Worm (Caenorhabditis elegans): ENCODE measurements around the gene cgt-3.
A peak's percentile ranks its signal among the peaks of the same experiment; 100 is the strongest.

The cgt-3 gene

DNA sequence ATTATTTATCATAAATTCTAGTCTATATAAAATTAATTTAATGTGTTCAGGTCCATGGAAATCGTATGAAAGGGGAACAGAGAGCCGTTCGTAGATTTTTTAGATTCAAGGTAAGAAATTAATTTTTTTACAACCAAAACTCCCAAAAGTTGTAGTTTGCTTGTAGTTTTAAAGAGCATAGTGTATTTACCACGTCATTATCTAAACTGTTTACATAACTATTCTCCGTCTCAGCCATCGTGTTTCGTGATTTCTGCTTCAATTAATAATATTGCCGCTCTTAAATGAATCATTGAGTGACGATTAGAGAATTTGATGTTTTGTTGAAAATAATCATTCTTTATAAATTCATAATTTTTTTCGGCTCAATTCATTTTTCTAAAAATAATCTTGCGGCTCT is at the start of gene cgt-3:
Gene cgt-3, plus strand, starts transcription at position 51 of the 400 bp plus-strand sequence.
- no peak for TF ChIP-seq ztf-4 (tag; optimal IDR thresholded peaks at IDR 0.05)
- no peak for TF ChIP-seq nhr-12 (tag; optimal IDR thresholded peaks at IDR 0.05)
- no peak for TF ChIP-seq snpc-4 (tag; optimal IDR thresholded peaks at IDR 0.05)
- TF ChIP-seq nhr-23 (tag; optimal IDR thresholded peaks at IDR 0.05), result no peak
- TF ChIP-seq pha-4 (tag; optimal IDR thresholded peaks at IDR 0.05), result peak; percentile 71
- TF ChIP-seq pqm-1 (tag; optimal IDR thresholded peaks at IDR 0.05), result peak; percentile 58

DNA sequence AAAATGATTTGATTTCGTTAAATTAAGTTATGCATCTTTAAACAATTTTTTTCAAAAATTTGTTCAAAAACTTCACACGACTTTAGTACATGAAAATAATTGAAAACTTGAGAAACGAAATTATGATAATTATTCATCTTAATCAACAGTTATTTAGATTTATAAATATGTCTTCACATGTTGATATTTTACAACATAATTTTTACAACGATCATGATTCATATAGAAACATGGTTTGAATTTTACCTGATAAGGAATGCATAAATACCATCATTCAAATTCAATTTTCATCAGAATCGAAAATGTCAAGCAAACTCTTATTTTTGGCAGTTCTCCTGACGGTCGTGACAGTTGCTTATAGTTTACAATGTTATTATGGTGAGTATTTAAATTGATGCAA is 47.2 kb upstream of the cgt-3 start, which contains the start of gene tag-234:
Gene tag-234, plus strand, starts transcription at position 301 of the 400 bp plus-strand sequence.
- peak; percentile 47 for TF ChIP-seq pqm-1 (tag; optimal IDR thresholded peaks at IDR 0.05)
- TF ChIP-seq lin-15B (tag; optimal IDR thresholded peaks at IDR 0.05), result no peak
- TF ChIP-seq eor-1 (tag; optimal IDR thresholded peaks at IDR 0.05), result no peak
- no peak for TF ChIP-seq R02D3.7 (tag; optimal IDR thresholded peaks at IDR 0.05)
- no peak for TF ChIP-seq nhr-77 (tag; optimal IDR thresholded peaks at IDR 0.05)
- TF ChIP-seq sea-2 (GFP tag; optimal IDR thresholded peaks at IDR 0.05), result no peak
- no peak for TF ChIP-seq jun-1 (tag; optimal IDR thresholded peaks at IDR 0.05)
- TF ChIP-seq egl-5 (tag; optimal IDR thresholded peaks at IDR 0.05), result no peak
- no peak for TF ChIP-seq lin-39 (tag; optimal IDR thresholded peaks at IDR 0.05)
- TF ChIP-seq nhr-23 (tag; optimal IDR thresholded peaks at IDR 0.05), result no peak
- peak; percentile 68 for TF ChIP-seq elt-2 (tag; optimal IDR thresholded peaks at IDR 0.05)

- no peak for TF ChIP-seq unc-62 (GFP tag; optimal IDR thresholded peaks at IDR 0.05)
- TF ChIP-seq mml-1 (tag; optimal IDR thresholded peaks at IDR 0.05), result no peak
- peak; percentile 66 for TF ChIP-seq elt-2 (tag; optimal IDR thresholded peaks at IDR 0.05)
- peak; percentile 11 for TF ChIP-seq fos-1 (tag; optimal IDR thresholded peaks at IDR 0.05)
- TF ChIP-seq pha-4 (tag; optimal IDR thresholded peaks at IDR 0.05), result peak; percentile 30
- TF ChIP-seq pqm-1 (tag; optimal IDR thresholded peaks at IDR 0.05), result peak; percentile 69
Observed at ce11 chrII:5865405-5866308, 45.5 kb upstream of the cgt-3 start, which contains the start of gene F55C12.19. TSS of gene F55C12.19 (plus strand) at chrII:5866139.

DNA sequence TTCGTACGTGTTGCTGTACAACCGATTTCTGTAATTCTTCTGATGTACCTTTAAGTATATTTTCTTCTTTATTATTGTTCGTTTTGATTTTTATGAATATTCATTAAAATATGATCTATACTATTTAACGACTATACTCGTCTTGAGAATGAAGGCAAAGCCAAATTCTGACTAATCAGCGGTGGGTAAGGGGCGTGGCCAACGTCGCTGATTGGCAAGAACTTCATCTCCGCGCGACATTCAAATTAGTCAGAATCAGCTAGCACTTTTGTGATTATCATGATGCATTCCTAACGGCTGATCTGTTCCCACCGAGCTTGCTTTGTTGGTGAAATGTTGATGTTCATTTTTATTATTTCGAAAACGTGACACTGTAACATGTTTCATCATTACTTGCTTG is 44.2 kb upstream of the cgt-3 start:
- TF ChIP-seq nfya-1 (tag; optimal IDR thresholded peaks at IDR 0.05; ENCODE audit: insufficient read depth), result peak; percentile 89
- TF ChIP-seq ama-1 (optimal IDR thresholded peaks at IDR 0.05), result no peak

- TF ChIP-seq lin-39 (tag; optimal IDR thresholded peaks at IDR 0.05), result peak; percentile 74
- peak; percentile 47 for TF ChIP-seq egl-5 (tag; optimal IDR thresholded peaks at IDR 0.05)
- TF ChIP-seq nhr-43 (tag; optimal IDR thresholded peaks at IDR 0.05; ENCODE audit: poor library complexity, severe bottlenecking), result no peak
- no peak for TF ChIP-seq egl-27 (tag; optimal IDR thresholded peaks at IDR 0.05)
- TF ChIP-seq nfya-1 (tag; optimal IDR thresholded peaks at IDR 0.05; ENCODE audit: insufficient read depth), result peak; percentile 13
Observed at ce11 chrII:5871508-5871907, 39.6 kb upstream of the cgt-3 start.

DNA sequence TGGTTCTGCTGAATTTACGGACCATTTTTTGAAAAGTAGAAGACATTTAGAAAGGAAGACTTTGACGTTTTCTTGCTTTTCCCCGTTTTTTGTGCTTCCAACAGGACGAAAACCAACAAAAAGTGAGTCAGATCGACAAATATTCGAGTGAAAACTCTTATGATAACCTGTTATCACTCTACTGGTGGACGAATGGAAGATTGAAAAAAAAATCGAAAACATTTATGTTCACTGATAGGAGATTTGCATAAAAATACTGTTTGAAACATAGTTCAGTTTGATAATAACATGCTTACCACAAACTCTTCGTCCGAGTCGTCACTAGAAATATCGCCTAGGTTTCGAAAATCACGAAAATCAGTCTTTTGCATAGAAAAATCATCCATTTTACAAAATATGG is 38.7 kb upstream of the cgt-3 start:
- no peak for TF ChIP-seq sea-2 (GFP tag; optimal IDR thresholded peaks at IDR 0.05)
- TF ChIP-seq elt-2 (tag; optimal IDR thresholded peaks at IDR 0.05), result peak; percentile 75

DNA sequence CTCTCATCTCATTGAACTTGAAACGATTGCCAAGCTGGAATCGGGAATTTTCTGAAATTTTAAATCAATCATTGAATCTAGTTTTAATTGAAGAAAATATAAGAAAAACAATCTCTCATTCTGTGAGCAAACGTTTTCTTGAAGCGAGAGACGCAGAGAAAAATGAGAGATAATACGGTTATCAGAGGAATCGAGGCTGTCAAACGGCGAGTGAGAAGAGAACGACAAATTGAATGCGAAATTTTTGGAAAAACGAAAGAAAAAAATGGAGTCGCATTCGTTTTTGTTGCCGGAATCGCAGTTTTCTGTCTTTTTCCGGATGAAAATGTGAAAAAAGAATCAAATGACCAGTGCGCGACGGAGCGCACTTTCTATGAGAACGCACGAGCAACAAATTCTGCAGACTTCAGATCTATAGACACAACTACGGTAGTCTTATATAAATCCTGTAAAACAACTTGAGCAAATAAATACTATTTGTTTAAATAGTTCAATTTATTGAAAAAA is 37.5 kb upstream of the cgt-3 start, which contains the start of gene tex-2:
Gene tex-2, minus strand, starts transcription at position 51 of the 507 bp plus-strand sequence.
- TF ChIP-seq unc-62 (GFP tag; optimal IDR thresholded peaks at IDR 0.05) (no peak), sea-2 (GFP tag; optimal IDR thresholded peaks at IDR 0.05) (no peak), nhr-43 (tag; optimal IDR thresholded peaks at IDR 0.05; ENCODE audit: poor library complexity, severe bottlenecking) (no peak), lin-15B (tag; optimal IDR thresholded peaks at IDR 0.05) (peak; percentile 47), fos-1 (tag; optimal IDR thresholded peaks at IDR 0.05) (no peak), zag-1 (tag; optimal IDR thresholded peaks at IDR 0.05) (no peak), nhr-28 (tag; optimal IDR thresholded peaks at IDR 0.05) (no peak), hmg-11 (tag; optimal IDR thresholded peaks at IDR 0.05) (no peak), snpc-4 (tag; optimal IDR thresholded peaks at IDR 0.05) (no peak), elt-1 (tag; optimal IDR thresholded peaks at IDR 0.05) (no peak), mdl-1 (tag; optimal IDR thresholded peaks at IDR 0.05) (no peak), ama-1 (optimal IDR thresholded peaks at IDR 0.05) (peak; percentile 40), nhr-11 (tag; optimal IDR thresholded peaks at IDR 0.05) (no peak), lin-39 (tag; optimal IDR thresholded peaks at IDR 0.05) (peak; percentile 46), mml-1 (tag; optimal IDR thresholded peaks at IDR 0.05) (no peak), fkh-2 (tag; optimal IDR thresholded peaks at IDR 0.05) (no peak), egl-27 (tag; optimal IDR thresholded peaks at IDR 0.05) (no peak), nhr-76 (tag; optimal IDR thresholded peaks at IDR 0.05) (no peak), ceh-16 (tag; optimal IDR thresholded peaks at IDR 0.05) (no peak), nhr-23 (tag; optimal IDR thresholded peaks at IDR 0.05) (no peak), pha-4 (tag; optimal IDR thresholded peaks at IDR 0.05) (peak; percentile 35), nhr-67 (tag; optimal IDR thresholded peaks at IDR 0.05) (no peak), R02D3.7 (tag; optimal IDR thresholded peaks at IDR 0.05) (no peak), ceh-28 (tag; optimal IDR thresholded peaks at IDR 0.05) (no peak), eor-1 (tag; optimal IDR thresholded peaks at IDR 0.05) (no peak), unc-39 (tag; optimal IDR thresholded peaks at IDR 0.05) (no peak), pqm-1 (tag; optimal IDR thresholded peaks at IDR 0.05) (peak; percentile 34), nhr-237 (tag; optimal IDR thresholded peaks at IDR 0.05) (no peak)
